Fruit fly (Drosophila melanogaster): ENCODE results near the gene Osi13.

Osi13 gene

dm6 chr3R:6287433-6287832 lies 4.1 kb upstream of the Osi13 start, which contains the start of gene CG15594:
Gene CG15594 (plus strand): TSS chr3R:6287733.
- TF ChIP-seq CG5204 (GFP tag; optimal IDR thresholded peaks at IDR 0.05) (no peak), Clk (GFP tag; optimal IDR thresholded peaks at IDR 0.05) (no peak), cnc (optimal IDR thresholded peaks at IDR 0.05) (no peak), Mnt (GFP tag; optimal IDR thresholded peaks at IDR 0.05) (no peak)

DNA sequence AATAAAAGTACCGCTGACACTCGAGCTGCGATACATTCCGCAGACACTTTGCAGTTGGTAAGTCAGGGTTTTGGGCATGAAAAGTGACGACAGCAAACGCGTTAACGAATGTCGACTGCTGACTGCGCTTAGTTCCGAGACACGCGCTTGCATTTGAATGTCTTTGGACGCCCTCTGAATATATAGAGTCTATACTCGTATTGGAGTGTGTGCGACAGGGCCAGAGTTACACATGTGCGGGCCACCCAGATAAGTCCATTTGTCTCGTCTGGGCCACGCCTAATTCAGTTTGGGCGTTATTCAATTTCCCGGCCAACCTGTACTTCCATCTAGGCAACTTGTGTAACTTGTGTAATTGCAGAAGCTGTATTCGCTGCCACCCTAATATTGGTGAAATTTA lies 1.2 kb upstream of the Osi13 start:
- no peak for TF ChIP-seq cnc (optimal IDR thresholded peaks at IDR 0.05)
- TF ChIP-seq cic (GFP tag; optimal IDR thresholded peaks at IDR 0.05), result no peak
- TF ChIP-seq CG5204 (GFP tag; optimal IDR thresholded peaks at IDR 0.05), result no peak
- TF ChIP-seq CG12768 (GFP tag; optimal IDR thresholded peaks at IDR 0.05), result no peak

dm6 chr3R:6294046-6294445 lies 2.5 kb downstream of the Osi13 start:
- no peak for TF ChIP-seq tj (GFP tag; optimal IDR thresholded peaks at IDR 0.05)
- no peak for TF ChIP-seq Hr96 (GFP tag; optimal IDR thresholded peaks at IDR 0.05)
- TF ChIP-seq cic (GFP tag; optimal IDR thresholded peaks at IDR 0.05), result no peak
- no peak for TF ChIP-seq CG12768 (GFP tag; optimal IDR thresholded peaks at IDR 0.05)
- no peak for TF ChIP-seq bab1 (GFP tag; optimal IDR thresholded peaks at IDR 0.05)
- TF ChIP-seq toe (GFP tag; optimal IDR thresholded peaks at IDR 0.05), result no peak
- TF ChIP-seq Crg-1 (GFP tag; optimal IDR thresholded peaks at IDR 0.05), result no peak
- TF ChIP-seq CG5204 (GFP tag; optimal IDR thresholded peaks at IDR 0.05), result no peak
- TF ChIP-seq pad (GFP tag; optimal IDR thresholded peaks at IDR 0.05), result no peak
- TF ChIP-seq CG7045 (GFP tag; optimal IDR thresholded peaks at IDR 0.05), result no peak
- TF ChIP-seq CG1620 (GFP tag; optimal IDR thresholded peaks at IDR 0.05), result no peak

dm6 chr3R:6297164-6297563 lies 5.6 kb downstream of the Osi13 start:
- TF ChIP-seq kay (GFP tag; ENCODE audit: borderline replicate concordance) (no peak), Hr96 (GFP tag; optimal IDR thresholded peaks at IDR 0.05) (no peak), tj (GFP tag; optimal IDR thresholded peaks at IDR 0.05) (no peak), CG33017 (tag; optimal IDR thresholded peaks at IDR 0.05) (no peak), bab1 (GFP tag; optimal IDR thresholded peaks at IDR 0.05) (no peak), CG7045 (GFP tag; optimal IDR thresholded peaks at IDR 0.05) (no peak), Mnt (GFP tag; optimal IDR thresholded peaks at IDR 0.05) (no peak), CG1620 (GFP tag; optimal IDR thresholded peaks at IDR 0.05) (no peak), cic (GFP tag; optimal IDR thresholded peaks at IDR 0.05) (no peak), Crg-1 (GFP tag; optimal IDR thresholded peaks at IDR 0.05) (no peak), CG7101 (tag; optimal IDR thresholded peaks at IDR 0.05) (no peak), toe (GFP tag; optimal IDR thresholded peaks at IDR 0.05) (no peak), CG11617 (GFP tag; optimal IDR thresholded peaks at IDR 0.05) (no peak), CG14711 (tag; optimal IDR thresholded peaks at IDR 0.05) (no peak), pad (GFP tag; optimal IDR thresholded peaks at IDR 0.05) (no peak), CG5204 (GFP tag; optimal IDR thresholded peaks at IDR 0.05) (no peak), ovo (GFP tag; optimal IDR thresholded peaks at IDR 0.05) (no peak), CG12768 (GFP tag; optimal IDR thresholded peaks at IDR 0.05) (no peak), cnc (optimal IDR thresholded peaks at IDR 0.05) (no peak)

- no peak for TF ChIP-seq bab1 (GFP tag; optimal IDR thresholded peaks at IDR 0.05)
- TF ChIP-seq kay (GFP tag; ENCODE audit: borderline replicate concordance), result no peak
- TF ChIP-seq cnc (optimal IDR thresholded peaks at IDR 0.05), result no peak
- TF ChIP-seq ovo (GFP tag; optimal IDR thresholded peaks at IDR 0.05), result no peak
- no peak for TF ChIP-seq CG1620 (GFP tag; optimal IDR thresholded peaks at IDR 0.05)
- TF ChIP-seq Clk (GFP tag; optimal IDR thresholded peaks at IDR 0.05), result no peak
- TF ChIP-seq CG11617 (GFP tag; optimal IDR thresholded peaks at IDR 0.05), result no peak
- TF ChIP-seq Mnt (GFP tag; optimal IDR thresholded peaks at IDR 0.05), result no peak
- no peak for TF ChIP-seq cic (GFP tag; optimal IDR thresholded peaks at IDR 0.05)
- no peak for TF ChIP-seq CG14711 (tag; optimal IDR thresholded peaks at IDR 0.05)
- no peak for TF ChIP-seq CG7045 (GFP tag; optimal IDR thresholded peaks at IDR 0.05)
- TF ChIP-seq CG5204 (GFP tag; optimal IDR thresholded peaks at IDR 0.05), result no peak
These were observed 7.3 kb downstream of the Osi13 start, which contains the start of gene Osi14 for dm6 chr3R:6298828-6299227. Gene Osi14 (plus strand): TSS chr3R:6299128.

DNA sequence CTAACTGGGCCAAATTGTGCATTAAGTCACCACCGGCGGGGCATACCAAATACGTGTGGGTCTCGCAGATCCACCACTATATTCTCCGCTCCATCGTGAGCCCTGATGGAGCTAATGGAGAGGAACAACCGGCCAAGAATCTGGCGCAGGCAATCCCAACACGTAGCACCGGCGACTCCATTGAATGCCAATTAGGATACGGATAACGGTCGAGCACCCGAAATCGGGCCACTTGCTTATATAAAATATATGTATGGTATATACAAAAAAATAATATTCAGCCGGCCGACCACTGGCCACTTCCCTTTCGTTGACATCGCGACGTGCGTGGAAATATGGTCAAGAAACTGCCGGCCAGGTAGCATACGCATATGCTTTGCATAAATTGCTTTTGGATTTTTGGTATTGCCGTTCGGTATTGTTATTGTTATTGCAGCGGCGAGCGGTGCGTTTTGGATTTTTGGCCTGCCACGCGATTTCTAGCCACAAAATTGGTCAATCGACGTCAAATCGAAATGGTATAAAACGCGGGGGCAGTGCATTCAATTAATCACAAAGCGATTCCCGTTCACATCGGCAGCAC lies 9.8 kb downstream of the Osi13 start, which contains the start of gene Osi15:
Gene Osi15, plus strand, starts transcription at position 548 of the 583 bp plus-strand sequence.
- TF ChIP-seq CG33017 (tag; optimal IDR thresholded peaks at IDR 0.05) (no peak), Clk (GFP tag; optimal IDR thresholded peaks at IDR 0.05) (no peak), tj (GFP tag; optimal IDR thresholded peaks at IDR 0.05) (no peak), Crg-1 (GFP tag; optimal IDR thresholded peaks at IDR 0.05) (no peak), CG5204 (GFP tag; optimal IDR thresholded peaks at IDR 0.05) (no peak), CG12768 (GFP tag; optimal IDR thresholded peaks at IDR 0.05) (no peak), CG11617 (GFP tag; optimal IDR thresholded peaks at IDR 0.05) (no peak), CG1620 (GFP tag; optimal IDR thresholded peaks at IDR 0.05) (no peak), Hr96 (GFP tag; optimal IDR thresholded peaks at IDR 0.05) (no peak), bab1 (GFP tag; optimal IDR thresholded peaks at IDR 0.05) (no peak), pad (GFP tag; optimal IDR thresholded peaks at IDR 0.05) (no peak), cic (GFP tag; optimal IDR thresholded peaks at IDR 0.05) (no peak), CG7101 (tag; optimal IDR thresholded peaks at IDR 0.05) (no peak), CG7045 (GFP tag; optimal IDR thresholded peaks at IDR 0.05) (no peak), CG14711 (tag; optimal IDR thresholded peaks at IDR 0.05) (no peak), ovo (GFP tag; optimal IDR thresholded peaks at IDR 0.05) (no peak), kay (GFP tag; ENCODE audit: borderline replicate concordance) (no peak)

dm6 chr3R:6303738-6304137 lies 12.2 kb downstream of the Osi13 start, which contains the start of gene CG46396:
Gene CG46396 (plus strand): TSS chr3R:6304038.
- no peak for TF ChIP-seq tj (GFP tag; optimal IDR thresholded peaks at IDR 0.05)
- no peak for TF ChIP-seq ovo (GFP tag; optimal IDR thresholded peaks at IDR 0.05)
- no peak for TF ChIP-seq toe (GFP tag; optimal IDR thresholded peaks at IDR 0.05)

Data from whole organism, adult.